Worm (Caenorhabditis elegans) whole organism, L2 larva: ENCODE results near the gene C54C6.11.

Experiments
- C34F6.9 ChIP-seq: fragments of 150-350 bp; optimal IDR thresholded peaks from 2 replicates; lab custom pipeline; 2014; ENCODE audit warnings: missing biosample characterization, missing genetic modification characterization
- Y55F3AM.14 ChIP-seq: fragments of 200-800 bp; sonication (Bioruptor generic); optimal IDR thresholded peaks from 2 replicates; lab custom pipeline; 2018; ENCODE audit warnings: mild to moderate bottlenecking, missing genetic modification characterization, missing compliant biosample characterization
- ceh-16 ChIP-seq: fragments of 150-350 bp; optimal IDR thresholded peaks from 2 replicates; lab custom pipeline; 2014; ENCODE audit warnings: missing biosample characterization, missing genetic modification characterization
- egl-27 ChIP-seq: sonication (generic microtip); optimal IDR thresholded peaks from 3 replicates; lab custom pipeline; 2017; ENCODE audit warnings: missing biosample characterization, missing genetic modification reagents, missing genetic modification characterization
- fos-1 ChIP-seq: fragments of 150-350 bp; optimal IDR thresholded peaks from 2 replicates; lab custom pipeline; 2014; ENCODE audit warnings: missing biosample characterization, missing genetic modification characterization
- lin-39 ChIP-seq: fragments of 150-350 bp; optimal IDR thresholded peaks from 2 replicates; lab custom pipeline; 2014; ENCODE audit warnings: missing biosample characterization, missing genetic modification reagents, missing genetic modification characterization
- nhr-25 ChIP-seq: fragments of 150-350 bp; sonication (generic microtip); optimal IDR thresholded peaks from 3 replicates; lab custom pipeline; 2014; ENCODE audit warnings: missing biosample characterization, missing genetic modification characterization
- nhr-77 ChIP-seq: fragments of 150-350 bp; optimal IDR thresholded peaks from 2 replicates; lab custom pipeline; 2014; ENCODE audit warnings: missing biosample characterization, missing genetic modification characterization
- sem-4 ChIP-seq: fragments of 150-350 bp; optimal IDR thresholded peaks from 2 replicates; lab custom pipeline; 2014; ENCODE audit warnings: missing biosample characterization, missing genetic modification reagents, missing genetic modification characterization
- sma-9 ChIP-seq, 2 experiments: fragments of 150-350 bp in 1 of 2; sonication (generic microtip) in 1 of 2; optimal IDR thresholded peaks; 2 replicates each; lab custom pipeline; 2014 to 2016; ENCODE audit warnings: missing genetic modification characterization in 2 of 2, mild to moderate bottlenecking in 1 of 2, missing biosample characterization in 1 of 2, missing compliant biosample characterization in 1 of 2, missing genetic modification reagents in 1 of 2, moderate library complexity in 1 of 2
- unc-55 ChIP-seq: fragments of 150-350 bp; sonication (generic microtip); optimal IDR thresholded peaks from 3 replicates; lab custom pipeline; 2014; ENCODE audit warnings: missing biosample characterization, missing genetic modification reagents, missing genetic modification characterization
- unc-62 ChIP-seq: fragments of 150-350 bp; optimal IDR thresholded peaks from 2 replicates; lab custom pipeline; 2014; ENCODE audit warnings: missing biosample characterization, missing genetic modification reagents, missing genetic modification characterization
- ztf-1 ChIP-seq: fragments of 200-800 bp; sonication (Bioruptor generic); conservative IDR thresholded peaks from 2 replicates; pipeline ENCODE4 v1.3.6; 2022; ENCODE audit warnings: missing genetic modification characterization, missing compliant biosample characterization
- ztf-4 ChIP-seq: fragments of 150-350 bp; optimal IDR thresholded peaks from 2 replicates; lab custom pipeline; 2014; ENCODE audit warnings: missing biosample characterization, missing genetic modification characterization

Gene C54C6.11

ce11 chrIII:3581636-3582035 is 33.5 kb downstream of the C54C6.11 start, which contains the start of gene C48D5.3:
TSS of gene C48D5.3 (minus strand) at chrIII:3581736.
- TF ChIP-seq unc-55 (GFP tag; lab: Kevin White, UChicago) (no peak), fos-1 (tag; lab: Kevin White, UChicago) (peak; percentile 19), ztf-1 (GFP tag; lab: Robert Waterston, UW) (no peak)

ce11 chrIII:3583341-3583740 is 35.2 kb downstream of the C54C6.11 start:
- TF ChIP-seq lin-39 (tag; lab: Kevin White, UChicago) (no peak), unc-55 (GFP tag; lab: Kevin White, UChicago) (peak; percentile 59), ztf-4 (no peak), egl-27 (tag; lab: Kevin White, UChicago) (no peak), Y55F3AM.14 (GFP tag; lab: Kevin White, UChicago) (no peak), nhr-77 (tag; lab: Kevin White, UChicago) (no peak), nhr-25 (tag; lab: Kevin White, UChicago) (no peak)

- no peak for TF ChIP-seq sem-4
- no peak for TF ChIP-seq ceh-16 (tag; lab: Kevin White, UChicago)
Measured at ce11 chrIII:3588183-3588582, 40.1 kb downstream of the C54C6.11 start.

DNA sequence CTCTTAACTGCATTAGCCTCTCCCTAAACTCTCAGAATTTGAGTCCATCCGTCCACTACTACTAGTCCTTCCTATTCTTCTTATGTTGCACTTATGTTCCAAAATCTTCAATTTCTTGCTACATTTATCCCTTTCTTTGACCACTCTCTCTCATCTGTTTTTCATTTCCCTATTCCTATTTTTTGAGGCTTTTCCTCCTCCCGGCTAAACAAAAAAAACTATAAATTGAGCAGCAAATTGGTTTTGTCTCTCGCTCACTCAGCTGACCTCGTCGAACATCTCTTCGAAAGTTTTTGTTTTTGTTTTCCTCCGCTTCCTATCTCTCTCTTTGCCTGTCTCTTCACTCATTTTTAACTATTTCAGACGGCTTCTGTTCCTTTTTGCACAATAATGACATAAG is 42.2 kb downstream of the C54C6.11 start, which contains the start of gene ptp-1:
Gene ptp-1 (plus strand): TSS at position 358 of the 400 bp plus-strand sequence.
- TF ChIP-seq C34F6.9 (tag; lab: Kevin White, UChicago) (peak; percentile 11), unc-62 (no peak)

- no peak for TF ChIP-seq lin-39 (tag; lab: Kevin White, UChicago)
- no peak for TF ChIP-seq fos-1 (tag; lab: Kevin White, UChicago)
- no peak for TF ChIP-seq unc-55 (GFP tag; lab: Kevin White, UChicago)
- TF ChIP-seq sma-9 (GFP tag; optimal IDR thresholded peaks at IDR 0.05; lab: Kevin White, UChicago), result no peak
- TF ChIP-seq sma-9 (tag; optimal IDR thresholded peaks at IDR 0.05; lab: Kevin White, UChicago), result no peak
- TF ChIP-seq ztf-1 (GFP tag; lab: Robert Waterston, UW), result no peak
Measured at ce11 chrIII:3594681-3595080, 46.6 kb downstream of the C54C6.11 start.
